Worm (Caenorhabditis elegans): ENCODE data around the gene C35A5.5.

DNA sequence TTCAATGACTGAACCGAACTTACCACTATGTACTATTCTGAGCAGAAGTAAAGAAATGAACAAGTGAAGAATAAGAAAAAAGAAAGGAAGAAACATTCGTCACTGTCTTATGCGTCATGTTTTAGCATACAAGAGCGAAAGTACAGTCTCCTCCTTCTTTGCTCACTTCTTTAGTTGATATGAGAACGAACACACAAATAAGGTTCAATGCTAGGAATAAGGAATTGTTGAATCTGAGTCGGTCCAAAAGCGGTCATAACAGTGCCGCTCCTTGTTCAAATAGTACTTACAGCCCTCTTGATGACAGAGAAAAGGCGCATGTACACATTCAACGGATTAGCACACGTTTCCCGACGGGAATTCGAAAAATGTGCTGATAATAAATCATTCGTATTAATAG lies 33.5 kb downstream of the C35A5.5 start, which contains the start of gene F25D1.8:
- TF ChIP-seq ama-1 (optimal IDR thresholded peaks at IDR 0.05) (no peak), tra-4 (tag; optimal IDR thresholded peaks at IDR 0.05) (no peak), flt-1 (GFP tag; IDR thresholded peaks at IDR 0.05) (no peak), ceh-13 (GFP tag; optimal IDR thresholded peaks at IDR 0.05) (no peak), tbx-37 (GFP tag; conservative IDR thresholded peaks at IDR 0.05) (no peak)

All from whole organism, early embryonic.